Worm (Caenorhabditis elegans) whole organism, L2 larva: ENCODE results near the gene fbxa-155.
"Not testable (repeated sequence)": the region's sequence is repeated elsewhere in the genome, so short reads cannot be mapped to it uniquely, and the experiment has no call there.

ENCODE experiments used
- C34F6.9 ChIP-seq: fragments of 150-350 bp; optimal IDR thresholded peaks from 2 replicates; lab custom pipeline; 2014; ENCODE audit warnings: missing biosample characterization, missing genetic modification characterization
- F13H6.1 ChIP-seq: sonication (generic microtip); optimal IDR thresholded peaks from 2 replicates; lab custom pipeline; 2016; ENCODE audit warnings: missing genetic modification characterization, missing compliant biosample characterization
- R02D3.7 ChIP-seq: fragments of 150-350 bp; optimal IDR thresholded peaks from 2 replicates; lab custom pipeline; 2014; ENCODE audit warnings: missing biosample characterization, missing genetic modification characterization
- ZK546.5 ChIP-seq: sonication (generic microtip); optimal IDR thresholded peaks from 2 replicates; lab custom pipeline; 2017; ENCODE audit warnings: missing biosample characterization, missing genetic modification characterization
- alr-1 ChIP-seq: fragments of 150-350 bp; optimal IDR thresholded peaks from 2 replicates; lab custom pipeline; 2014; ENCODE audit warnings: missing biosample characterization, missing genetic modification characterization
- aly-2 ChIP-seq: fragments of 150-350 bp; optimal IDR thresholded peaks from 2 replicates; lab custom pipeline; 2014; ENCODE audit warnings: missing biosample characterization, missing genetic modification characterization
- ama-1 ChIP-seq: fragments of 150-350 bp; optimal IDR thresholded peaks from 2 replicates; lab custom pipeline; 2018; ENCODE audit warnings: inconsistent platforms
- blmp-1 ChIP-seq: sonication (generic microtip); optimal IDR thresholded peaks from 2 replicates; lab custom pipeline; 2017; ENCODE audit warnings: missing genetic modification characterization, mild to moderate bottlenecking, missing compliant biosample characterization, antibody characterized with exemption, moderate library complexity; ENCODE audit not compliant: insufficient read depth
- ceh-82 ChIP-seq: fragments of 150-350 bp; optimal IDR thresholded peaks from 2 replicates; lab custom pipeline; 2014; ENCODE audit warnings: missing biosample characterization, missing genetic modification characterization
- crh-2 ChIP-seq: sonication (generic microtip); optimal IDR thresholded peaks from 2 replicates; lab custom pipeline; 2017; ENCODE audit warnings: missing biosample characterization, missing genetic modification characterization
- dmd-4 ChIP-seq: sonication (generic microtip); optimal IDR thresholded peaks from 2 replicates; lab custom pipeline; 2017; ENCODE audit warnings: missing biosample characterization, missing genetic modification characterization
- egl-27 ChIP-seq: sonication (generic microtip); optimal IDR thresholded peaks from 3 replicates; lab custom pipeline; 2017; ENCODE audit warnings: missing biosample characterization, missing genetic modification reagents, missing genetic modification characterization
- elt-1 ChIP-seq: fragments of 150-350 bp; optimal IDR thresholded peaks from 2 replicates; lab custom pipeline; 2014; ENCODE audit warnings: missing biosample characterization, missing genetic modification characterization
- elt-3 ChIP-seq: sonication (generic microtip); optimal IDR thresholded peaks from 2 replicates; lab custom pipeline; 2017; ENCODE audit warnings: missing biosample characterization, missing genetic modification characterization
- fos-1 ChIP-seq: fragments of 150-350 bp; optimal IDR thresholded peaks from 2 replicates; lab custom pipeline; 2014; ENCODE audit warnings: missing biosample characterization, missing genetic modification characterization
- lin-13 ChIP-seq: fragments of 150-350 bp; optimal IDR thresholded peaks from 2 replicates; lab custom pipeline; 2014; ENCODE audit warnings: missing biosample characterization, missing genetic modification reagents, missing genetic modification characterization
- lin-39 ChIP-seq: fragments of 150-350 bp; optimal IDR thresholded peaks from 2 replicates; lab custom pipeline; 2014; ENCODE audit warnings: missing biosample characterization, missing genetic modification reagents, missing genetic modification characterization
- lsy-2 ChIP-seq, 2 experiments: fragments of 150-350 bp in 1 of 2; sonication (generic microtip) in 1 of 2; optimal IDR thresholded peaks; 2 replicates each; lab custom pipeline; 2014 to 2017; ENCODE audit warnings: missing biosample characterization in 2 of 2, missing genetic modification characterization in 2 of 2
- mab-5 ChIP-seq: fragments of 150-350 bp; optimal IDR thresholded peaks from 2 replicates; lab custom pipeline; 2014; ENCODE audit warnings: missing biosample characterization, missing genetic modification characterization
- mdl-1 ChIP-seq, 2 experiments: fragments of 150-350 bp in 1 of 2; sonication (generic microtip) in 1 of 2; optimal IDR thresholded peaks; 2 replicates each; lab custom pipeline; 2017; ENCODE audit warnings: missing biosample characterization in 2 of 2, missing genetic modification characterization in 2 of 2
- nhr-10 ChIP-seq: sonication (generic microtip); optimal IDR thresholded peaks from 2 replicates; lab custom pipeline; 2017; ENCODE audit warnings: missing biosample characterization, missing genetic modification characterization
- nhr-12 ChIP-seq: fragments of 150-350 bp; optimal IDR thresholded peaks from 2 replicates; lab custom pipeline; 2014; ENCODE audit warnings: missing biosample characterization, missing genetic modification characterization
- nhr-129 ChIP-seq: fragments of 150-350 bp; optimal IDR thresholded peaks from 2 replicates; lab custom pipeline; 2014; ENCODE audit warnings: missing biosample characterization, missing genetic modification characterization
- nhr-21 ChIP-seq: fragments of 150-350 bp; optimal IDR thresholded peaks from 2 replicates; lab custom pipeline; 2014; ENCODE audit warnings: missing biosample characterization, missing genetic modification characterization
- nhr-23 ChIP-seq: fragments of 150-350 bp; optimal IDR thresholded peaks from 2 replicates; lab custom pipeline; 2014; ENCODE audit warnings: missing biosample characterization, missing genetic modification reagents, missing genetic modification characterization
- nhr-77 ChIP-seq: fragments of 150-350 bp; optimal IDR thresholded peaks from 2 replicates; lab custom pipeline; 2014; ENCODE audit warnings: missing biosample characterization, missing genetic modification characterization
- peb-1 ChIP-seq: fragments of 150-350 bp; optimal IDR thresholded peaks from 2 replicates; lab custom pipeline; 2014; ENCODE audit warnings: missing biosample characterization, missing genetic modification characterization
- sma-3 ChIP-seq: sonication (generic microtip); optimal IDR thresholded peaks from 2 replicates; lab custom pipeline; 2016; ENCODE audit warnings: missing genetic modification reagents, missing genetic modification characterization, missing compliant biosample characterization
- sma-9 ChIP-seq, 2 experiments: fragments of 150-350 bp in 1 of 2; sonication (generic microtip) in 1 of 2; optimal IDR thresholded peaks; 2 replicates each; lab custom pipeline; 2014 to 2016; ENCODE audit warnings: missing genetic modification characterization in 2 of 2, mild to moderate bottlenecking in 1 of 2, missing biosample characterization in 1 of 2, missing compliant biosample characterization in 1 of 2, missing genetic modification reagents in 1 of 2, moderate library complexity in 1 of 2
- unc-39 ChIP-seq: fragments of 150-350 bp; optimal IDR thresholded peaks from 2 replicates; lab custom pipeline; 2014; ENCODE audit warnings: missing biosample characterization, missing genetic modification characterization
- unc-55 ChIP-seq: fragments of 150-350 bp; sonication (generic microtip); optimal IDR thresholded peaks from 3 replicates; lab custom pipeline; 2014; ENCODE audit warnings: missing biosample characterization, missing genetic modification reagents, missing genetic modification characterization
- unc-62 ChIP-seq: fragments of 150-350 bp; optimal IDR thresholded peaks from 2 replicates; lab custom pipeline; 2014; ENCODE audit warnings: missing biosample characterization, missing genetic modification reagents, missing genetic modification characterization
- zag-1 ChIP-seq: fragments of 150-350 bp; optimal IDR thresholded peaks from 2 replicates; lab custom pipeline; 2014; ENCODE audit warnings: missing biosample characterization, missing genetic modification characterization
- ztf-4 ChIP-seq: fragments of 150-350 bp; optimal IDR thresholded peaks from 2 replicates; lab custom pipeline; 2014; ENCODE audit warnings: missing biosample characterization, missing genetic modification characterization

fbxa-155 gene

DNA sequence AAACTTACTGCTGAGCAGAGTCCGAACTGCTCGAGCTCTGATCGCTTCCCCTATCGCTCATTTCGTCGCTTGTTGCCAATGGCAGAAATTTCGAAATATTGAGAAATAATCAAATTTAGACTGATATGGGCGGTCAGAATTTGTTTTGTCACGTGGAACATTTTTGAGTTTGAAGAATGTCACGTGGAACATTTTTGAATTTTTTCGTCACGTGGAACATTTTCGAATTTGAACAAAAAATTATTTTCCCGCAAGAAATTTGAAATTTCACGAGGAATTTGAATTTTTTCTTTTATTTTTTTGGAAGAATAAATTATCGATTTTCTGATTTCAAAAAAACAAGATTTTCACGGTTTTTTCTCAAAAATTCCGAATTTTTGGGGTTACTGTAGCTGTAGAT lies at the start of gene fbxa-155:
Gene fbxa-155, minus strand, starts transcription at position 101 of the 400 bp plus-strand sequence.
- no peak for TF ChIP-seq egl-27 (tag; lab: Kevin White, UChicago)
- TF ChIP-seq unc-55 (GFP tag; lab: Kevin White, UChicago) = no peak
- TF ChIP-seq elt-3 = no peak
- no peak for TF ChIP-seq dmd-4 (tag; lab: Kevin White, UChicago)
- no peak for TF ChIP-seq nhr-77 (tag; lab: Kevin White, UChicago)
- TF ChIP-seq blmp-1 (tag; lab: Kevin White, UChicago) = no peak
- no peak for TF ChIP-seq nhr-10 (tag; lab: Kevin White, UChicago)
- TF ChIP-seq nhr-23 (tag; lab: Kevin White, UChicago) = no peak
- no peak for TF ChIP-seq nhr-21
- no peak for TF ChIP-seq mdl-1 (tag; optimal IDR thresholded peaks at IDR 0.05; lab: Kevin White, UChicago)
- no peak for TF ChIP-seq aly-2 (tag; lab: Kevin White, UChicago)

DNA sequence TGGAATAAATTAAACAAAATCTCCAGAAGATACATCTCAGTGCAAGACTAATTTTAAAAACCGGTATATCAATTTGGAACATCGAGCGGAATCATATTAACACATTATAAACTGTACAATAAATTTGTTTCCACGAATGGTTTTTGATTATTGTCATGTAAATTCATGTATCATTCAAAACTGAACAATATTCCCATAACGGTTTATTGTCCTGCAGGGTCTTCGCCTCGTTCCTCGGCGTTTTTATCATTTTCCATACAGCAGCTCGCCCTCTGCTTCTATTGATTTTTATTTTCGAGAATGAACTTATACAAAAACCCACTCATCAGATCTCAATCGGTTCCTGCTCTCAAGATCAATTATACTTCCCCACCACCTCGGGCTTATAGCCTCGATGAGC lies 49.0 kb upstream of the fbxa-155 start, which contains the start of gene T16G12.8:
Gene T16G12.8, plus strand, starts transcription at position 301 of the 400 bp plus-strand sequence.
- TF ChIP-seq nhr-23 (tag; lab: Kevin White, UChicago) = no peak

DNA sequence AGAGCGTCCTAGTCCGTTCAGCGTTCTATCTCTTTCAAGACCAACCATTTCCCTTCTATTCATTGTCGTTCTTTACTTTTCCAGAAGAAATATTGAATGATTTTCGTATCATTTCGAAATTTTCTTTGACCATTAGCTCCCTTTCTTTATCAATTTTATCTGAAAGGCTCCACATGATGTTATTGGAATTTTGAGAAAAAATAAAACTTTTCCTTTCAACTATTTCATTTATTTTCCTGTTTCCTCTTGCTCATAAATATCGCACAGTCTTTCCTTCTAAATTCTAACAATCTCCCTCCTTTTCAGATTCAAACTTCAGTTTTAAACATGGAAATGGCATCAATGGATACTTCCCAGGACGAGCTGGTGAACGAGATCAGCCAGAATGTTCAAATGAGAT lies 47.5 kb upstream of the fbxa-155 start, which contains the start of gene T16G12.4:
Gene T16G12.4, plus strand, starts transcription at position 301 of the 400 bp plus-strand sequence.
- TF ChIP-seq mab-5 (tag; lab: Kevin White, UChicago) (no peak), C34F6.9 (tag; lab: Kevin White, UChicago) (no peak), nhr-77 (tag; lab: Kevin White, UChicago) (no peak), nhr-12 (tag; lab: Kevin White, UChicago) (no peak), R02D3.7 (tag; lab: Kevin White, UChicago) (no peak), elt-1 (tag; lab: Kevin White, UChicago) (no peak), F13H6.1 (no peak), alr-1 (no peak), lsy-2 (tag; optimal IDR thresholded peaks at IDR 0.05; lab: Kevin White, UChicago) (no peak), sma-9 (GFP tag; optimal IDR thresholded peaks at IDR 0.05; lab: Kevin White, UChicago) (no peak), sma-9 (tag; optimal IDR thresholded peaks at IDR 0.05; lab: Kevin White, UChicago) (no peak), fos-1 (tag; lab: Kevin White, UChicago) (no peak), ztf-4 (tag; lab: Kevin White, UChicago) (no peak), ama-1 (lab: Kevin White, UChicago) (no peak)

DNA sequence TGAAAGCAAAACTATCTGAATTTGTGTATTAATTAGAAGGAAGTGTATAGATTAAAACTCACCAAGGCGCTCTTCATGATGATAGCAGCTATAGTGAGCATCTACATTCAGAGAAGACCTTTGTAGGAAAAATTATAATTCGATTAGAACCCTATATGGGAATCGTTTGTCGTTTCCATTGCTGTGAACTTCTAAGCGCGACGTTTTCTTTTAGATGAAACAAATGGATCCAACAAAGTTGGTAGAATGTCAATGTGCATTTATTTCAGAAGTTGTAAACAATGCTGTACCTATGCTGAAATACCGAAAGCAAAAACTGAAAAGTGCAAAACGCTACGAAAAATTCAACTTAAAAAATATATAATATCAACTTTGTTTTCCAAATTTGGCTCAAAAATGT lies 46.0 kb upstream of the fbxa-155 start, which contains the start of gene T16G12.10:
Gene T16G12.10, minus strand, starts transcription at position 101 of the 400 bp plus-strand sequence.
- TF ChIP-seq ama-1 (lab: Kevin White, UChicago) (no peak), unc-62 (GFP tag; lab: Kevin White, UChicago) (no peak), unc-39 (tag; lab: Kevin White, UChicago) (no peak), mab-5 (tag; lab: Kevin White, UChicago) (no peak), lin-39 (tag; lab: Kevin White, UChicago) (no peak), peb-1 (tag; lab: Kevin White, UChicago) (no peak), crh-2 (tag; lab: Kevin White, UChicago) (no peak), ceh-82 (no peak), lin-13 (GFP tag; lab: Kevin White, UChicago) (no peak), zag-1 (no peak), elt-1 (tag; lab: Kevin White, UChicago) (no peak), F13H6.1 (no peak), aly-2 (tag; lab: Kevin White, UChicago) (no peak), nhr-129 (tag; lab: Kevin White, UChicago) (no peak), ZK546.5 (no peak)

DNA sequence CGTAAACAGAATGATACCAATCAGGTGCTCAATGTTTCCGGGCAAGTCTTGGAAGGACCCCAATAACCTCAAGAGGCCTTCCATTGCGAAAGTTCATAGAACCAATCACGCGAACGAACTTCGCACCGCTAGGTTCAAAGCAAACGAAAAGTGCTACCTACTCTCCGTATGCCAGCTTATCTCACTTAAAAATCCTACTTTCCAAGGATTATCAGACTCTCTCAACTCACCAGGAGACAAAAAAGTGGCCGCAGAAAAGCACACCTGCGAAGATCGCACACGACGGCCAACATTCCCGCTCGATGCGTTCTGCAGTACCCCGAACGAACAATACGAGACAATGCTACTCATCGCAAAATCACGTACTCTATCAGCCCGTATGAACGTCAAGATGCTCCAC lies 43.3 kb upstream of the fbxa-155 start, which contains the start of gene T16G12.12:
Gene T16G12.12, plus strand, starts transcription at position 301 of the 400 bp plus-strand sequence.
- TF ChIP-seq R02D3.7 (tag; lab: Kevin White, UChicago); sma-3 (GFP tag; lab: Kevin White, UChicago); F13H6.1: not testable (repeated sequence)
- TF ChIP-seq, all 48 proteins: peak for 0; not testable (repeated sequence) for 48
